Fruit fly (Drosophila melanogaster) whole organism, adult: ENCODE results near the gene CG43273.

Source experiments
- CG11617 ChIP-seq: fragments of 200-800 bp; sonication (Bioruptor generic); optimal IDR thresholded peaks from 2 replicates; lab custom pipeline; 2017; ENCODE audit warnings: mild to moderate bottlenecking, missing biosample characterization, missing genetic modification reagents, missing genetic modification characterization
- CG14711 ChIP-seq: fragments of 200-800 bp; sonication (Bioruptor generic); optimal IDR thresholded peaks from 2 replicates; lab custom pipeline; 2018; ENCODE audit warnings: missing biosample characterization, mild to moderate bottlenecking, missing genetic modification characterization, moderate library complexity
- CG33017 ChIP-seq: fragments of 200-800 bp; sonication (Bioruptor generic); optimal IDR thresholded peaks from 2 replicates; lab custom pipeline; 2018; ENCODE audit warnings: missing biosample characterization, mild to moderate bottlenecking, missing genetic modification characterization, moderate library complexity
- CG5204 ChIP-seq: fragments of 200-800 bp; sonication (Bioruptor generic); optimal IDR thresholded peaks from 2 replicates; lab custom pipeline; 2016; ENCODE audit warnings: missing biosample characterization, missing genetic modification characterization
- CG7045 ChIP-seq: fragments of 200-800 bp; sonication (Bioruptor generic); optimal IDR thresholded peaks from 2 replicates; lab custom pipeline; 2017; ENCODE audit warnings: missing biosample characterization, mild to moderate bottlenecking, missing genetic modification characterization
- Clk ChIP-seq: fragments of 200-800 bp; sonication (Bioruptor generic); optimal IDR thresholded peaks from 2 replicates; lab custom pipeline; 2017; ENCODE audit warnings: missing biosample characterization, missing genetic modification characterization
- Mnt ChIP-seq: fragments of 200-800 bp; sonication (Bioruptor generic); optimal IDR thresholded peaks from 2 replicates; lab custom pipeline; 2016; ENCODE audit warnings: missing biosample characterization, mild to moderate bottlenecking, missing genetic modification characterization
- cnc ChIP-seq, 2 experiments: fragments of >200 bp; optimal IDR thresholded peaks; 2 replicates each; lab custom pipeline; 2017
- kay ChIP-seq: fragments of 200-800 bp; sonication (Bioruptor generic); peaks from one replicate; lab custom pipeline; 2016; ENCODE audit warnings: missing biosample characterization, missing genetic modification characterization, borderline replicate concordance

- TF ChIP-seq Mnt (GFP tag; lab: Kevin White, UChicago) (no peak), CG14711 (no peak), CG7045 (no peak), CG11617 (GFP tag; lab: Kevin White, UChicago) (no peak), cnc (optimal IDR thresholded peaks at IDR 0.05; lab: Kevin White, UChicago) (no peak), CG5204 (no peak), Clk (GFP tag; lab: Kevin White, UChicago) (no peak), CG33017 (tag; lab: Kevin White, UChicago) (no peak), kay (GFP tag; lab: Kevin White, UChicago) (no peak)
These were observed 40.4 kb downstream of the CG43273 start, which contains the start of gene CycB3 for dm6 chr3R:24870389-24871048.
